Fruit fly (Drosophila melanogaster): ENCODE data around the gene rpr.

rpr gene

DNA sequence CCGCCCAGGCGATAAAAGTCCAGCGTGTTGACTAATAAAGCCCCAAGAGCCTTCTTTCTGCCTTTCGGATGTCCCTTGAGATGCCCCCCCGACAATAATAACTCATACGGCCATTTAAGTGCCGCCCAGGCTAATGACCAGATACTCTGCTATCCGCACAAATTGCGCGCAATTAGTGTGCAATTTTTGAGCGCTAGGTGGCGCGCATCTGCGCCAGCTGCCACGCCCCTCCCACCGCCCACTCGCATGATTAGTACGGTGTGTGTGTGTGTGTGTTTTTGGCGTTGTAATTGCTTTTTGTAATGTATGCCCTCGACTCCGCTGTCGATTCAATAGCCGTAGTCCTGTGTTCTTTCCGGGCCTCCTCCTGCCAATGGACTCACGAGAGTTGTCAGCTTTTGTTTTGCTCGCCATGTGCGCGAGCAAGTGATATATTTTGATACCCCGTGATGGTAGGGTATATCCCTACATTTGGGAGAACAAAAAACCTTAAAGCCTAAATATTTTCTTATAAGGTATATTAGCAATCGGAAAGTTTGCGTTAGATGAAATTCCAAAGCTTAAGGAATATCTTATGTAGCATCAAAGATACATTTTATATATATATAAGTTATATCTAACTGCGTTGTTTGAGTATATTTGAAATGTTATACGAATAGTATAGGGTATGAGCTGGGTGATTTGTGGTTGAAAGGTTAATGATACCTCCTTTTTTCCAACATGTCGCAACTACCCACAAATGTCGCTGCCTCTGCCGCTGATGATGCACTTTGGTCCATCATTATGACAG is 7.5 kb upstream of the rpr start (continued):
- TF ChIP-seq CG6683 (GFP tag; optimal IDR thresholded peaks at IDR 0.05) (no peak), pnt (GFP tag; optimal IDR thresholded peaks at IDR 0.05) (no peak), CG3065 (GFP tag; optimal IDR thresholded peaks at IDR 0.05) (peak; percentile 72), Gsc (GFP tag; IDR thresholded peaks at IDR 0.05) (no peak), z (GFP tag; IDR thresholded peaks at IDR 0.05) (no peak), CG15479 (GFP tag; optimal IDR thresholded peaks at IDR 0.05) (peak; percentile 24), ham (GFP tag; IDR thresholded peaks at IDR 0.05) (no peak), sens-2 (GFP tag; IDR thresholded peaks at IDR 0.05) (no peak), trem (tag; optimal IDR thresholded peaks at IDR 0.05) (no peak), da (GFP tag; optimal IDR thresholded peaks at IDR 0.05) (no peak), CG9817 (tag; optimal IDR thresholded peaks at IDR 0.05) (no peak), row (GFP tag; IDR thresholded peaks at IDR 0.05) (peak; percentile 45; the same call in 2 of the 3 replicates), ab (GFP tag; optimal IDR thresholded peaks at IDR 0.05) (no peak), lmd (GFP tag; IDR thresholded peaks at IDR 0.05) (0 out of 2 replicates have a peak, but pooled peaks have one; percentile 11), C15 (GFP tag; IDR thresholded peaks at IDR 0.05) (no peak), NfI (GFP tag; optimal IDR thresholded peaks at IDR 0.05) (no peak), CG11504 (tag; optimal IDR thresholded peaks at IDR 0.05) (no peak), fd96Cb (tag; optimal IDR thresholded peaks at IDR 0.05) (peak; percentile 11), CG16815 (GFP tag; optimal IDR thresholded peaks at IDR 0.05) (peak; percentile 19), CG7271 (tag; optimal IDR thresholded peaks at IDR 0.05) (no peak), CG15696 (tag; optimal IDR thresholded peaks at IDR 0.05) (peak; percentile 46), CG10321 (GFP tag; IDR thresholded peaks at IDR 0.05) (0 out of 2 replicates have a peak, but pooled peaks have one; percentile 10), CG6272 (GFP tag; IDR thresholded peaks at IDR 0.05) (no peak), chif (GFP tag; optimal IDR thresholded peaks at IDR 0.05) (peak in 1 of 2 experiments; percentile 26), Dad (GFP tag; optimal IDR thresholded peaks at IDR 0.05) (no peak), CG11093 (GFP tag; IDR thresholded peaks at IDR 0.05) (no peak), bsh (GFP tag; optimal IDR thresholded peaks at IDR 0.05) (peak in 1 of 2 experiments; percentile 37), mld (GFP tag; IDR thresholded peaks at IDR 0.05; ENCODE audit: partially characterized antibody) (no peak), onecut (GFP tag; IDR thresholded peaks at IDR 0.05) (no peak), az2 (GFP tag; optimal IDR thresholded peaks at IDR 0.05) (no peak), Sry-δ (GFP tag; optimal IDR thresholded peaks at IDR 0.05) (no peak), CG6689 (GFP tag; IDR thresholded peaks at IDR 0.05) (0 out of 2 replicates have a peak, but pooled peaks have one; percentile 17), gem (tag; optimal IDR thresholded peaks at IDR 0.05) (peak; percentile 45), HmgZ (tag; optimal IDR thresholded peaks at IDR 0.05) (no peak), Bgb (GFP tag; IDR thresholded peaks at IDR 0.05; ENCODE audit: partially characterized antibody) (no peak), CG7839 (tag; optimal IDR thresholded peaks at IDR 0.05) (peak; percentile 20), CG11456 (GFP tag; IDR thresholded peaks at IDR 0.05) (no peak), CG17361 (GFP tag; IDR thresholded peaks at IDR 0.05) (peak; percentile 37; the same call in 1 of the 3 replicates), repo (GFP tag; optimal IDR thresholded peaks at IDR 0.05) (no peak)

DNA sequence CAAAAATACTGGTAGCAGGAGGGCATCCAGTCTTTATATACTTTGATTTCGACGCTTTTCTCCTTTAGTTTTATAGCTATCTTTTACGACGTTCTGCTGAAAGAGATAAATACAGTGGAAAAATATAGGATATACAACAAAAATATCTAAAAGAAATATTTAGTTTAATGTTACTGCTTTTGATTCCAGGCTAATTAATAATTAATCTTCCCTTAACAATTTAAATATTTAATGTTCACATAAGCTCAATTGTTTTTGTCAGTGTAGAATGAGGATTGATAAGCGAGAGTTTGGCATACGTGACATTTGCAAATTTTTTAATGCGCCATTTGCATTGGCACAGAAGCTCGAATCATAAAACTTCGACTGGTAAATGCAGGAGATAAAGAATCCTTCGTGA is 6.1 kb upstream of the rpr start:
- no peak for TF ChIP-seq CG3163 (GFP tag; optimal IDR thresholded peaks at IDR 0.05)
- TF ChIP-seq CG9876 (GFP tag; optimal IDR thresholded peaks at IDR 0.05): no peak
- TF ChIP-seq Ada2b (GFP tag; IDR thresholded peaks at IDR 0.05): no peak
- TF ChIP-seq Meics (GFP tag; optimal IDR thresholded peaks at IDR 0.05): no peak
- peak; percentile 50 for TF ChIP-seq phol (tag; optimal IDR thresholded peaks at IDR 0.05)
- TF ChIP-seq trh (GFP tag; optimal IDR thresholded peaks at IDR 0.05): no peak
- TF ChIP-seq nmo (GFP tag; optimal IDR thresholded peaks at IDR 0.05): peak; percentile 18
- no peak for TF ChIP-seq CG17385 (GFP tag; optimal IDR thresholded peaks at IDR 0.05)
- peak; percentile 7 for TF ChIP-seq CG4424 (GFP tag; optimal IDR thresholded peaks at IDR 0.05)
- no peak for TF ChIP-seq ase (GFP tag; IDR thresholded peaks at IDR 0.05)
- no peak for TF ChIP-seq CG31365 (tag; optimal IDR thresholded peaks at IDR 0.05)
- TF ChIP-seq mld (GFP tag; IDR thresholded peaks at IDR 0.05; ENCODE audit: partially characterized antibody): no peak
- no peak for TF ChIP-seq sens-2 (GFP tag; IDR thresholded peaks at IDR 0.05)
- TF ChIP-seq ara (GFP tag; IDR thresholded peaks at IDR 0.05): peak; percentile 50

Data from whole organism, embryonic.